Worm (Caenorhabditis elegans) whole organism, dauer: ENCODE measurements around the gene C05B5.11.

Experiments
- unc-62 ChIP-seq: sonication (generic microtip); optimal IDR thresholded peaks from 2 replicates; lab custom pipeline; 2017; ENCODE audit warnings: missing biosample characterization, missing genetic modification reagents, missing genetic modification characterization

The C05B5.11 gene

DNA sequence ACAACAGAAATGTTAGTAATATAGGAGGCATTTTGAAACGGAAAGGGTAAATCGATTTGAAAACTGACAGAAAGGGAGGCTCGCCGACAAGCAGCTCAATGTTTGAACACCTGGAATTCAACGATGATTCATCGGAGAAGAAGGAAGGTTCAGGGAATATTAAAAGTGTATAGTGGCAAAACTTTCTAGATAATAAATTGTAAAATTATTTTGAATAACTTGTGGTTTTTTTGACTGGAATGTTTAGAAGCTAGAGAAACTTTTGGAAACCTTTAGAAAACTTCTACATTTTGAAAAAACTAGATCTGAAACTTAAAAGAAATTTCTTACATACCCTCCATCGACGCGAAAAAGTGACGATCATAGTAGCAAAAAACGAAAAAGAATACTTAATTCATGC is 6.4 kb upstream of the C05B5.11 start, which contains the start of gene pqn-8:
pqn-8 (minus strand) TSS at position 101 of the 400 bp plus-strand sequence.
- TF ChIP-seq unc-62 (GFP tag; lab: Kevin White, UChicago): no peak

DNA sequence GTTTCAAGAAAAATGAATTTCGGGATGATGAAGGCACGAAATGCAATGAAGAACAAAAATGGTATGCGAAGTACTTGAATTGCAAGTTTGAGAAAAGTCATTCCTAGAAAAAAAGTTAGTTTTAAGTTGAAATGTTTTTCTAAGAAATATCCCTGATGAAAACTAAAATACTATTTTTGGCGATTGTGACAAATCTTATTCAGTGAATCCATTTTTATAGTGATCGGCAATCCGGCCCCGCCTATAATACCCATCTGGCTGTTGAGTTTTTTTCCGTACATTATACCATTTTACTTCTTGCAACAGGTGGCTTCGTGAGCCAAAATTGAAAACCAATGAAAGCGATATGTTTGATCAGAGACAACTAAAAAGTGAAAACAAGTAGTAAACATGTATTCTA is 5.1 kb upstream of the C05B5.11 start, which contains the start of gene C05B5.17:
C05B5.17 (minus strand) TSS at position 101 of the 400 bp plus-strand sequence.
- no peak for TF ChIP-seq unc-62 (GFP tag; lab: Kevin White, UChicago)

DNA sequence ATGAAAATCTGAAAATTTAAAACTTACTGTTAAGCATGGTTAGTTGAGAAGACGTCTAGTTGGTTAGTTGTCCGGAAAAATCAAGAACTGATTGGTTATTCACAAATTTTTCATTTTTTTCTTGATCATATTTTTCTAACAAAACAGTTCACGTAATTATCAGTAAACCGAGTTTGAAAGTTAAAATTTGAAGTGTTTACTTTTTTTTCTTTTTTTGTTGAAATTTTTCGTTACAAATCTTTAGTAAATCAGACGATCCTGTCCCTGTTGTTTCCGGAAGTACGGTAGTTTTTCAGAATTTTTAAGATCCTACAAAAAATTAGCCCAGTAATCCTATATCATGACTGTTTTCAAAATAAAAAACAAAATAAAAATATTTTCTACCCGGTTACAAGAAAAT is 3.9 kb upstream of the C05B5.11 start, which contains the start of gene C05B5.2:
C05B5.2 (minus strand) TSS at position 101 of the 400 bp plus-strand sequence.
- no peak for TF ChIP-seq unc-62 (GFP tag; lab: Kevin White, UChicago)

DNA sequence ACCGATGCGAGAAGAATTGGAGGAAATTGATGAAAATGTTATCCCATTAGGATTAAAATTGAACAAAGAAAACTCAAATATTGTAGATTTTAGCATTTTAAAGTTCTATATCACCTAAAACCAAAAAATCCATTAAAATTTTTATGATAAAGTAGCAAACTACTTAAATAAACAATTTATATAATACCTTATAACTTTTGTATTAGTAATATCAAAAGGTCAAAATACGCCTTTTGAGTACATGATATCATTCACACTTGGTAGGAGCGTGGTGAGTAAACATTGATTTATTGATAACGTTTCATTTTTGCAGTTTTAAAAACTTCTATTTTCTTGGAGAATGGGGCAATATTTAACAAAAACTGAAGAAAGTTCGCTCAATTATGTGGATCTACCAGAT is 3.3 kb upstream of the C05B5.11 start, which contains the start of gene C05B5.5:
C05B5.5 (plus strand) TSS at position 301 of the 400 bp plus-strand sequence.
- TF ChIP-seq unc-62 (GFP tag; lab: Kevin White, UChicago): no peak

DNA sequence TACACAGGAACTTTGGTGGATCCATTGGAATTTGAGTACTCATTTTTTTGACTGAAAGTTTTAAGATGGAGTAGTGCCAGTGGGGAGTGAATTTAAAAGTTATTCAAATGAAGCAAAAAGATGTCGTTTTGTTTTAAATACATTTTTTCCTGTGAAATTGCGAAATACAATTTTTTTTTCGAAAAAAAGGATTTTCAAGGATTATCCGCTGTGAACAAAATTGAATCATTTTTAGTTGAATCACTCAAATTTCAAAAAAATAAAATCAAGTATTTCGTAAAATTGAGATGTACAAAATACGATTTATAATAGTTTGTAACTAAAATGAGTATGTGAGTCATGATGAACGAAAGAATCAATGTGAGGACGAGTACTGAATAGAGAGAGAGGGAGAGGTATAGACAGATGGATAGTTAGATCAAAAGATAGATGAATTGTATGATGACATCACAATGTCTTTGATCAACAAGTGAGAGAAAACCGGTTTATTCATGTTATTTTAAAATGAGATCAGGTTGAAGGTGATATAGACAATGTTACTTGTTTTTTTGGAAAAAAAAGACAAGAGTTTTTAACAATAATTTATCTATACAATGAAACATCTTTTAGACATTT is 2.5 kb downstream of the C05B5.11 start, which contains the start of gene C05B5.8:
C05B5.8 (minus strand) TSS at position 51 of the 615 bp plus-strand sequence.
- TF ChIP-seq unc-62 (GFP tag; lab: Kevin White, UChicago): no peak

DNA sequence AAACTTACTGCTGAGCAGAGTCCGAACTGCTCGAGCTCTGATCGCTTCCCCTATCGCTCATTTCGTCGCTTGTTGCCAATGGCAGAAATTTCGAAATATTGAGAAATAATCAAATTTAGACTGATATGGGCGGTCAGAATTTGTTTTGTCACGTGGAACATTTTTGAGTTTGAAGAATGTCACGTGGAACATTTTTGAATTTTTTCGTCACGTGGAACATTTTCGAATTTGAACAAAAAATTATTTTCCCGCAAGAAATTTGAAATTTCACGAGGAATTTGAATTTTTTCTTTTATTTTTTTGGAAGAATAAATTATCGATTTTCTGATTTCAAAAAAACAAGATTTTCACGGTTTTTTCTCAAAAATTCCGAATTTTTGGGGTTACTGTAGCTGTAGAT is 5.8 kb downstream of the C05B5.11 start, which contains the start of gene fbxa-155:
fbxa-155 (minus strand) TSS at position 101 of the 400 bp plus-strand sequence.
- TF ChIP-seq unc-62 (GFP tag; lab: Kevin White, UChicago): no peak

DNA sequence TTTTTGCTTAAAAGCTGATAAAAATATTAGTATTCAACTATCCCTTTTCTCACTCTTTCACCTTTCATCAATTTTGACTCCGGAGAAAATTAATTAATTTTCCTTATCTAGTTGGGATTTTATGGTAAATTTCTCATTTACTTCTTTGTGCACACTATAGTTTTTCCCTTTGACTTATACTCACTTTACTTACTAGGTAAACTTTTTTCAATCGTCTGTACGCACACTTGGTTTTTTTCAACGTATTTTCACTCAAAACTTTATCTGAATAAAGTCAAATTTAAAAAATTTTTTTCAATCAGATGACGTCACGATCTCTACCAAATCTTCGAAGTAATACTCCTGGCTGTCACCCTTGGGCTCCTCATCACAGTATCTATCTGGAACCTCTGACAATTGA is 7.8 kb downstream of the C05B5.11 start, which contains the start of gene C05B5.16:
C05B5.16 (plus strand) TSS at position 301 of the 400 bp plus-strand sequence.
- no peak for TF ChIP-seq unc-62 (GFP tag; lab: Kevin White, UChicago)

DNA sequence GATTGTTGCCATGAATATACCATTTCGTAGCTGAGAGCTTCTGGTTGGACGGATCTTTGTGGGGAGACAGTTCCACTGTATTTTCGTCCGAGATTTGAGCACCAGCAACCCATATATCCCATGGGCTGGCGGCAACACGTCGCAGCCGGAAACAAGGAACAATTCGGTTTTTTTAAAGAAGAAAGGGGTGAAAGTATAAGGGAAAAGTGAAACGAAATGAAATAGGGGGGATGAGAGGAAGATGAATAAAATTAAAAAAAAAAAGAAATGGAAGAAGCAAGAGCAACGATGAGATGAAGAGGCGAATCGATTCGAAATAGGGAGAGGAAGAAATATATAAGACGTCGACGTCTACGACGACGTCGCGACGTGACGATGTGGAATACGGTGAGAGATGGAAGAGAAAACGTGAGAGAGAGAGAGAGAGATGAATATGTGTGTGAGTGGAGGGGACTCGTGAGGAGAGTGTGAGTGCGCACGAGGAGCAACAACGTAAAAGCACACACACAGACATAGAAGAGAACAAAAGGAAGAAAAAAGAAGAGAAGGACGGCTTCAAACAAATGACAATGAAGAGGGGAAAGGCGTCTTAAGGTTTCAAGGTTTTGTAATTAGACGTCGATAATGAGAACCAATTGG is 12.2 kb downstream of the C05B5.11 start, which contains the start of gene rgs-1:
rgs-1 (minus strand) TSS at position 146 of the 639 bp plus-strand sequence.
- no peak for TF ChIP-seq unc-62 (GFP tag; lab: Kevin White, UChicago)

DNA sequence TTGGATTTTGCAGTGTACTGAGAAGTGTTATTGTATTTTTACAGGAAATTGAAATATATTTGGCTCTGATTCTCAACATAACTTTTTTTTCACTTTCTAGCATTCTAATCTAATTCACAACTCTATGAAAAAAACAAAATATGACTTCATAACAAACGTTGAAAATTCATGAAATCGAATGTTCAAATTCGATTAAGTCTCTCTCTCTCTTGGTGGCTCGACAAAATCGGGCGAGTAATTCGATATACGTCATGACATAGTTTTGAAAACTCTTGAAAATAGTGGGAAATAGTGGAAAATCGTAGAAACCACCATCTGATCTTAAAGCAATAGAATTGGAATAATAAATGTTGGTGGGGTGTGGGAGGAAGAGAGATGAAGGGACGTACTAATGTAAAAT is 13.7 kb downstream of the C05B5.11 start:
- no peak for TF ChIP-seq unc-62 (GFP tag; lab: Kevin White, UChicago)

DNA sequence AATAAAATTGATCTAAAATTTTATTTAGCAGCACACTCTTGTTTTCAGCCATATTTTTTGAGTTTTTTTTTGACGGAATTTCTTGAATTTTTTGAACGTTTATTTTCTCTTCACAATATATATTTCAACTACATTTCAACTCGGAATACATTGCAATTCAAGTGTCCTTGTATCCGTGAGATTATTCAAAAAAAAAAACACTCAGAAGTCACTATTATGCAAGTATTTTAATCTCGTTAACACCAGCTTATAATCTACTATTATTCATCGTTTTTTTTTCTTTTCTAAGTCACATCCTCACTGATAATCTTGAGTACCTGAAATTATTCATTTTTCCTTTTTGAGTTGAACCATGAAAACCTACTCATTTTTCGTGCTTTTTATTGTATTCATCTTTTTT is 19.1 kb downstream of the C05B5.11 start, which contains the start of gene ins-21:
ins-21 (plus strand) TSS at position 301 of the 400 bp plus-strand sequence.
- TF ChIP-seq unc-62 (GFP tag; lab: Kevin White, UChicago): no peak

DNA sequence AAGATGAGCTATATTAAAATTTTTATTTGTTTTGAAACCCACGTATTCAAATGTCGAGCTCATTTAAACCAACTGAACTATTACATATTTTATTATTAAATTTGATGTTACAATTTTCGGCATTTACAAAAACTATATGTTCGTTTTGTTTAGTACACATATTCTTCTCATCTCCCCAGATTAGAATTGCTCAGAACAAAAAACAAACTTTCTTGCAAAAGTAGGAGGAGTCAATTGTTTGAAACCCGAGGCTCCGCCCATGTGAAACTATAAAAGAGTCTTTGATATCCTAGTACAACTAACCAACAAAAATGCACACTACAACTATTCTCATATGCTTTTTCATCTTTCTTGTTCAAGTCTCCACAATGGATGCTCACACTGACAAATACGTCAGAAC is 21.7 kb downstream of the C05B5.11 start, which contains the start of gene ins-22:
ins-22 (plus strand) TSS at position 301 of the 400 bp plus-strand sequence.
- no peak for TF ChIP-seq unc-62 (GFP tag; lab: Kevin White, UChicago)

DNA sequence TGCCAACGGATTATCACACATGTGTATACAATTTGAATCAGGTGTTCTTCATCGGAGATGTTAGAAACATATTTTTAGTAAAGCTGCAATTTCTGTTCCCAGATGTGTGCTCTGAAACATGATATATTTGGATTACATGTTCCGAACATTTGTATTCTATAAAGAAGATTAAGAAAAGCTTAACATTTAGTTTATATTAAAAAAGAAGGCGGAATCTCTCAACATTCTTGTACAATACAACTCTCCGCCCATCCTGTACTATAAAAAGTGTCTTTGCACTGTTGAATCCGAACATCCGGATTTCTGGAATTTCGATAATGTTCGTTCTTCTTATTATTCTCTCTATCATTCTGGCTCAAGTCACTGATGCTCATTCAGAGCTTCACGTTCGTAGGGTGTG is 23.6 kb downstream of the C05B5.11 start, which contains the start of gene ins-23:
ins-23 (plus strand) TSS at position 301 of the 400 bp plus-strand sequence.
- TF ChIP-seq unc-62 (GFP tag; lab: Kevin White, UChicago): no peak

DNA sequence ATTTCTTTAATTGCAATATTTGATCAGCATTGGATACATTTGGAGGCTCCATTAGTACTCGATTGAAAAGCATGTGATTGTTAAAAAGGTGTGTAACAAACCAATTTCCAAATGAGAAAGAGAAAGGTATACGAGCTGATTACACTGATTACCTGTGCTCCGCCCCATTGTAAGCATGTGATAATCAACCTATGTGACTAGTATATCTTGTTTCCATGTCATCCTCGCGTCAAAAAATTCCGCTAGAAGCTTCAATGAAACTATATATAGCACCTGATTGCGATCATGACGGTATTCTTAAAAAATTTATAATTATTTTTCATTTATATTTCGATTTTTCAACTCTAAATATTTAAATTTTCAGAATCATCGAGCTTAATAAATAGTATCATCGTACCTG is 26.2 kb downstream of the C05B5.11 start, which contains the start of gene M04D8.4:
M04D8.4 (minus strand) TSS at position 101 of the 400 bp plus-strand sequence.
- no peak for TF ChIP-seq unc-62 (GFP tag; lab: Kevin White, UChicago)

DNA sequence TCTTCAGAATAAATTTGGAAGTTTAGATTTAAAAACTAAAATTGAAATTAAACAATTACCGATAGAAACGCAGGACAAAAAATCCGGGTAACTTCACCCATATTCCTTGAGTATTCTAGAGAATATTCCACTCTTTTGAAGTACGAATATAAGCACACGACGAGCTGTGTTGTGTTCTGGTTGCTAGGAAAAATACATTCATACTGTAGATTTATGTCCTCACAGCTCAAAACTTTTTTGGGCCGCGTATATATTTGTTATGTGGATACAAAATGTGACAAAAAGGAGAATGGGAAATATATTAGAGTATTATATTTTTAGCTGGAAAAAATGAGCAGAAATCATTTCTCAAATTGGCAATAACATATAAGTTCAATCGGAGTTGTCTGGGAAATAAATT is 28.9 kb downstream of the C05B5.11 start, which contains the start of gene M04D8.5:
M04D8.5 (minus strand) TSS at position 101 of the 400 bp plus-strand sequence.
- TF ChIP-seq unc-62 (GFP tag; lab: Kevin White, UChicago): no peak

DNA sequence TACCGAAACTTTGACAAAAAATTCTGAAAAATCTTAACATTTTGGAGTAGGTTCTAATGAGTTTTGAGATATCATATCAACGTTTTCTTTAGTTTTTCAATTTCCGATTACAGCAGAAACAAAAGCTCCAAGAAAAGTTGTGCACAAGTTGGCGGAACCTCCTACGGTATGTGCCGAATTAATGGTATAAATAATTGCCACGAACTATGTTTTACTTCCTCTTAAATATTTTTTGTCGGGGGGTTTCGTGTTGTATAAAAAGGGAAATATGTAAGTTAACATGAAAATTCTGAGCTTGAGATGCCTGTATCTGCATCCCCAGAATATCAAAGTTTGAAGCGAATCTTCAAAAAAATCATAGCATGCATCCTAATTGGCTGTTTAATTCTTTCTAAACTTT is 29.6 kb downstream of the C05B5.11 start, which contains the start of gene M04D8.8:
M04D8.8 (plus strand) TSS at position 301 of the 400 bp plus-strand sequence.
- no peak for TF ChIP-seq unc-62 (GFP tag; lab: Kevin White, UChicago)

DNA sequence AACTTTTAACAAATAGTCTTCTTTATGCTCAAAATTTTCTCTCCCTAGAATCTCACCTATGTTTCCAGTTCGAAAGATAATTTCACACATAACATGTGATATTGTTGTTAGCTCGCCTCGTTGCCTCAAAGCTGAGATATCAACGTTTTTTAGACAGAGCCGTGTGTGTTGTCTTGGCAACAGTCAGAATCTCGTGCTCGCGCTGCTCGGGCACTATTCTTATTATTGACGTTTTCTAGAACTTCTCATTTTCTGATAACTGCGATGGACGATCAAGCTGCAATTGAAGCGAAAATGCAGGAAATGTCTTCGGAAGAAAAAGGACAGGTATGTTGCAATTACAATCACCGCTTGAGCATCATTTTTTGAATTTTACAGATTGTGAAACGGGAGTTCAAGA is 31.5 kb downstream of the C05B5.11 start, which contains the start of gene xbx-3:
xbx-3 (plus strand) TSS at position 163 of the 400 bp plus-strand sequence.
- TF ChIP-seq unc-62 (GFP tag; lab: Kevin White, UChicago): no peak
